Worm (Caenorhabditis elegans) whole organism, L4 larva: Measurements from ENCODE around the gene hlh-27.

Experiments
- Y105C5A.15 ChIP-seq: fragments of 200-800 bp; sonication (Bioruptor generic); IDR thresholded peaks from 2 replicates; pipeline ENCODE4 v1.3.6; 2022; ENCODE audit warnings: missing genetic modification characterization, missing compliant biosample characterization
- ceh-44 ChIP-seq: fragments of 200-800 bp; sonication (Bioruptor generic); IDR thresholded peaks from 2 replicates; pipeline ENCODE4 v1.3.6; 2022; ENCODE audit warnings: missing genetic modification reagents, missing genetic modification characterization, missing compliant biosample characterization
- dpl-1 ChIP-seq: fragments of 150-350 bp; optimal IDR thresholded peaks from 2 replicates; lab custom pipeline; 2014; ENCODE audit warnings: missing biosample characterization, missing genetic modification reagents, missing genetic modification characterization
- lim-7 ChIP-seq: fragments of 200-800 bp; sonication (Bioruptor generic); IDR thresholded peaks from 2 replicates; pipeline ENCODE4 v1.3.6; 2022; ENCODE audit warnings: missing genetic modification characterization, missing compliant biosample characterization
- lsy-2 ChIP-seq, 2 experiments: fragments of 150-350 bp in 1 of 2; sonication (generic microtip) in 1 of 2; optimal IDR thresholded peaks; 2 replicates each; lab custom pipeline; 2014 to 2017; ENCODE audit warnings: missing biosample characterization in 2 of 2, missing genetic modification characterization in 2 of 2
- mdl-1 ChIP-seq, 2 experiments: fragments of 150-350 bp in 1 of 2; sonication (generic microtip) in 1 of 2; optimal IDR thresholded peaks; 2 replicates each; lab custom pipeline; 2014 to 2017; ENCODE audit warnings: missing biosample characterization in 2 of 2, missing genetic modification characterization in 2 of 2
- nhr-237 ChIP-seq: sonication (generic microtip); optimal IDR thresholded peaks from 2 replicates; lab custom pipeline; 2017; ENCODE audit warnings: missing biosample characterization, missing genetic modification characterization
- nhr-28 ChIP-seq: fragments of 150-350 bp; optimal IDR thresholded peaks from 2 replicates; lab custom pipeline; 2014; ENCODE audit warnings: missing biosample characterization, missing genetic modification characterization
- nhr-77 ChIP-seq: fragments of 150-350 bp; optimal IDR thresholded peaks from 2 replicates; lab custom pipeline; 2014; ENCODE audit warnings: missing biosample characterization, missing genetic modification characterization
- spr-3 ChIP-seq: fragments of 200-800 bp; sonication (Bioruptor generic); optimal IDR thresholded peaks from 2 replicates; lab custom pipeline; 2018; ENCODE audit warnings: mild to moderate bottlenecking, missing genetic modification characterization, missing compliant biosample characterization
- unc-39 ChIP-seq: sonication (generic microtip); optimal IDR thresholded peaks from 2 replicates; lab custom pipeline; 2017; ENCODE audit warnings: missing biosample characterization, missing genetic modification characterization
- zip-11 ChIP-seq: fragments of 200-800 bp; sonication (Bioruptor generic); IDR thresholded peaks from 2 replicates; pipeline ENCODE4 v1.3.6; 2022; ENCODE audit warnings: missing genetic modification characterization, missing compliant biosample characterization

- TF ChIP-seq nhr-28 (no peak), spr-3 (GFP tag; lab: Kevin White, UChicago) (no peak), dpl-1 (GFP tag; lab: Kevin White, UChicago) (no peak), Y105C5A.15 (GFP tag; lab: Robert Waterston, UW) (no peak), nhr-237 (tag; lab: Kevin White, UChicago) (no peak), nhr-77 (tag; lab: Kevin White, UChicago) (no peak), mdl-1 (tag; optimal IDR thresholded peaks at IDR 0.05; lab: Kevin White, UChicago) (no peak), ceh-44 (GFP tag; lab: Robert Waterston, UW) (no peak), unc-39 (tag; lab: Kevin White, UChicago) (no peak), lsy-2 (tag; optimal IDR thresholded peaks at IDR 0.05; lab: Kevin White, UChicago) (no peak), lim-7 (no peak), zip-11 (no peak)
These were observed 16.4 kb upstream of the hlh-27 start, which contains the start of gene ins-11 for ce11 chrII:5556431-5556830.
